Fruit fly (Drosophila melanogaster): ENCODE results near the gene Pop1.

Pop1 gene

DNA sequence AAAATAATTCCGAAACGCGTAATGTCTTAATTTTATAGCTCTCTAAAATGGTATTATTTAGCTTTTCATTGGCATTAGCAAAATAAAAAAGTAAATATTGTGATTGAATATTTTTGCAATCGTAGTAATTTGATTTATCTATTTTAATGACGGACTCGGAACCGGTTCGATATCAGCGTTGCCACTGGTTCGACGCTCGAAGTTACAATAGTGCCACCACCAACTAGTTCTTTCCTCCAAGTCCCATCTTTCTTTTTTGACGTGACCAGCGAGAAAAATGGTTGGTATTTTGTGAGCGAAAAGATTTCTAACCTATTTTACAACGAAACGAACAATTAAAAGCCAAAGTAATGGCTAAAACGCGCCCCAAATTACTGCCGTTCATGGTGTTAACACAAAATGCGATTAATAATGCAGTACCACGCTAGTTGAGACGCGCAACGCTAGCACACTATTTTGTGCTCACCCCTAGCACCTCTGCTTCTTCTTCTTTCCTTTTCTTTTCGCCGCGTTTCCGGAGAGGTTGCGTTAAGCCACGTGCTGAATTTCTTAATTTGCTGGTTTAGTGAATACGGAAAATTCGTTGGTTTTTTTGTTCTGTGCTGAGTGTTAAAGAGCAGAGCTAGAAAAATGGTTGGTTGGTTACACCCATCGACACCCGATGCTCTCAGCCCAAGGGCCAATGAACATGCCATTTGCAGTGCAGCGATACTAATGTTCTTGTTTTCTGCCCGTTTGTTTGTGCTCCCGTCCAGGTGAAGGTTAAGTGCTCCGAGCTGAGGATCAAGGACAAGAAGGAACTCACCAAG, 50.0 kb downstream of the Pop1 start, which contains the start of gene RpL35 (continued):
- TF ChIP-seq fu2 (GFP tag; optimal IDR thresholded peaks at IDR 0.05) (peak; percentile 23), ranshi (GFP tag; IDR thresholded peaks at IDR 0.05) (0 out of 2 replicates have a peak, but pooled peaks have one; percentile 8), aop (GFP tag; IDR thresholded peaks at IDR 0.05) (0 out of 2 replicates have a peak, but pooled peaks have one; percentile 41), ind (GFP tag; optimal IDR thresholded peaks at IDR 0.05) (no peak), CG34376 (GFP tag; optimal IDR thresholded peaks at IDR 0.05) (peak; percentile 70), z (GFP tag; IDR thresholded peaks at IDR 0.05) (no peak), Lhr (GFP tag; optimal IDR thresholded peaks at IDR 0.05) (peak; percentile 60), MESR4 (GFP tag; optimal IDR thresholded peaks at IDR 0.05) (peak; percentile 93), CG33213 (GFP tag; optimal IDR thresholded peaks at IDR 0.05) (peak; percentile 6), cg (GFP tag; optimal IDR thresholded peaks at IDR 0.05) (no peak), CG10209 (GFP tag; optimal IDR thresholded peaks at IDR 0.05) (peak; percentile 6), CG8089 (GFP tag; optimal IDR thresholded peaks at IDR 0.05) (peak; percentile 28), Ets97D (GFP tag; optimal IDR thresholded peaks at IDR 0.05) (peak; percentile 95), CG9727 (GFP tag; optimal IDR thresholded peaks at IDR 0.05) (peak; percentile 50), crol (GFP tag; IDR thresholded peaks at IDR 0.05) (0 out of 2 replicates have a peak, but pooled peaks have one; percentile 29), CrebB (tag; optimal IDR thresholded peaks at IDR 0.05) (peak; percentile 44), NFAT (GFP tag; IDR thresholded peaks at IDR 0.05) (no peak), CG1529 (GFP tag; optimal IDR thresholded peaks at IDR 0.05) (peak; percentile 20), crc (GFP tag; optimal IDR thresholded peaks at IDR 0.05) (no peak), HLH3B (GFP tag; IDR thresholded peaks at IDR 0.05) (0 out of 2 replicates have a peak, but pooled peaks have one; percentile 5), Atf6 (GFP tag; IDR thresholded peaks at IDR 0.05) (peak; percentile 50), tgo (GFP tag; IDR thresholded peaks at IDR 0.05) (no peak), ase (GFP tag; IDR thresholded peaks at IDR 0.05) (no peak), Dp (GFP tag; optimal IDR thresholded peaks at IDR 0.05) (no peak), ham (GFP tag; IDR thresholded peaks at IDR 0.05) (no peak), da (GFP tag; optimal IDR thresholded peaks at IDR 0.05) (no peak), Nf-YA (GFP tag; IDR thresholded peaks at IDR 0.05) (no peak), CG31365 (tag; optimal IDR thresholded peaks at IDR 0.05) (peak; percentile 39), CG10565 (GFP tag; optimal IDR thresholded peaks at IDR 0.05) (no peak), Sin3A (optimal IDR thresholded peaks at IDR 0.05) (peak; percentile 73), emc (GFP tag; optimal IDR thresholded peaks at IDR 0.05) (no peak), CG9437 (GFP tag; optimal IDR thresholded peaks at IDR 0.05) (no peak), CG9797 (GFP tag; optimal IDR thresholded peaks at IDR 0.05) (peak; percentile 46), Dad (GFP tag; optimal IDR thresholded peaks at IDR 0.05) (peak; percentile 33), Myb (GFP tag; optimal IDR thresholded peaks at IDR 0.05) (peak; percentile 35), Stat92E (GFP tag; optimal IDR thresholded peaks at IDR 0.05) (no peak), Asciz (GFP tag; optimal IDR thresholded peaks at IDR 0.05) (peak; percentile 54), Aef1 (GFP tag; IDR thresholded peaks at IDR 0.05) (no peak), CG4424 (GFP tag; optimal IDR thresholded peaks at IDR 0.05) (peak; percentile 12), CG13894 (tag; optimal IDR thresholded peaks at IDR 0.05) (peak; percentile 40), run (tag; optimal IDR thresholded peaks at IDR 0.05) (peak; percentile 2), CG10543 (GFP tag; optimal IDR thresholded peaks at IDR 0.05) (peak; percentile 63), Blimp-1 (GFP tag; optimal IDR thresholded peaks at IDR 0.05) (peak; percentile 23), mld (GFP tag; IDR thresholded peaks at IDR 0.05; ENCODE audit: partially characterized antibody) (no peak), Jarid2 (GFP tag; optimal IDR thresholded peaks at IDR 0.05) (peak; percentile 24), so (GFP tag; IDR thresholded peaks at IDR 0.05) (no peak), Fer2 (tag; optimal IDR thresholded peaks at IDR 0.05) (peak; percentile 9), bab2 (GFP tag; optimal IDR thresholded peaks at IDR 0.05) (peak; percentile 8), CG8924 (tag; optimal IDR thresholded peaks at IDR 0.05) (peak; percentile 5), CG4820 (GFP tag; optimal IDR thresholded peaks at IDR 0.05) (no peak)
